Worm (Caenorhabditis elegans) whole organism, L4 larva: ENCODE results near the gene mks-5.

ENCODE experiments used
- D1046.2 ChIP-seq: fragments of 200-800 bp; sonication (Bioruptor generic); IDR thresholded peaks from 2 replicates; pipeline ENCODE4 v1.3.6; 2022; ENCODE audit warnings: missing genetic modification characterization, missing compliant biosample characterization
- F26F4.8 ChIP-seq: fragments of 200-800 bp; sonication (Bioruptor generic); conservative IDR thresholded peaks from 2 replicates; pipeline ENCODE4 v1.3.6; 2022; ENCODE audit warnings: missing genetic modification characterization, missing compliant biosample characterization
- F44E2.7 ChIP-seq: fragments of 200-800 bp; sonication (Bioruptor generic); IDR thresholded peaks from 2 replicates; pipeline ENCODE4 v2.1.2; 2022; ENCODE audit warnings: missing genetic modification characterization, missing compliant biosample characterization
- F49E8.2 ChIP-seq: sonication (generic microtip); optimal IDR thresholded peaks from 2 replicates; lab custom pipeline; 2016; ENCODE audit warnings: missing compliant biosample characterization, mild to moderate bottlenecking, missing genetic modification characterization, borderline replicate concordance
- T20F7.1 ChIP-seq: fragments of 200-800 bp; sonication (Bioruptor generic); optimal IDR thresholded peaks from 2 replicates; lab custom pipeline; 2018; ENCODE audit warnings: mild to moderate bottlenecking, missing genetic modification characterization, missing compliant biosample characterization
- ZK337.2 ChIP-seq: fragments of 200-800 bp; sonication (Bioruptor generic); IDR thresholded peaks from 2 replicates; pipeline ENCODE4 v1.3.6; 2022; ENCODE audit warnings: missing genetic modification reagents, missing genetic modification characterization, missing compliant biosample characterization
- aha-1 ChIP-seq: fragments of 150-350 bp; peaks from one replicate; lab custom pipeline; 2014; ENCODE audit warnings: missing biosample characterization, missing genetic modification characterization
- ceh-44 ChIP-seq: fragments of 200-800 bp; sonication (Bioruptor generic); IDR thresholded peaks from 2 replicates; pipeline ENCODE4 v1.3.6; 2022; ENCODE audit warnings: missing genetic modification reagents, missing genetic modification characterization, missing compliant biosample characterization
- ces-1 ChIP-seq: fragments of 150-350 bp; sonication (generic microtip); optimal IDR thresholded peaks from 4 replicates; lab custom pipeline; 2014; ENCODE audit warnings: missing biosample characterization, missing genetic modification reagents, missing genetic modification characterization
- ctbp-1 ChIP-seq: fragments of 200-800 bp; sonication (Bioruptor generic); IDR thresholded peaks from 2 replicates; pipeline ENCODE4 v1.3.6; 2022; ENCODE audit warnings: missing genetic modification reagents, missing genetic modification characterization, missing compliant biosample characterization
- daf-16 ChIP-seq, 3 experiments: sonication (generic microtip); optimal IDR thresholded peaks; 2 replicates each; lab custom pipeline; 2016 to 2017; ENCODE audit warnings: missing genetic modification characterization in 3 of 3, missing genetic modification reagents in 3 of 3, mild to moderate bottlenecking in 2 of 3, missing compliant biosample characterization in 2 of 3, missing biosample characterization in 1 of 3, moderate library complexity in 1 of 3
- dmd-6 ChIP-seq: fragments of 200-800 bp; sonication (Bioruptor generic); IDR thresholded peaks from 2 replicates; pipeline ENCODE4 v1.3.6; 2022; ENCODE audit warnings: missing genetic modification reagents, missing genetic modification characterization, missing compliant biosample characterization
- hif-1 ChIP-seq, 2 experiments: sonication (generic microtip); optimal IDR thresholded peaks; 2 replicates each; lab custom pipeline; 2016 to 2017; ENCODE audit warnings: missing compliant biosample characterization in 2 of 2, missing genetic modification characterization in 2 of 2, missing genetic modification reagents in 2 of 2, missing genotype in 2 of 2, mild to moderate bottlenecking in 1 of 2
- hlh-11 ChIP-seq: fragments of 200-800 bp; sonication (Bioruptor generic); optimal IDR thresholded peaks from 2 replicates; lab custom pipeline; 2018; ENCODE audit warnings: mild to moderate bottlenecking, missing genetic modification characterization, missing compliant biosample characterization
- hlh-30 ChIP-seq: sonication (generic microtip); optimal IDR thresholded peaks from 2 replicates; lab custom pipeline; 2017; ENCODE audit warnings: antibody characterized with exemption, mild to moderate bottlenecking, missing genetic modification characterization, missing compliant biosample characterization; ENCODE audit not compliant: insufficient read depth
- lin-1 ChIP-seq: fragments of 200-800 bp; sonication (Bioruptor generic); IDR thresholded peaks from 2 replicates; pipeline ENCODE4 v1.3.6; 2022; ENCODE audit warnings: missing genetic modification reagents, missing genetic modification characterization, missing compliant biosample characterization
- lin-38 ChIP-seq: fragments of 200-800 bp; sonication (Bioruptor generic); IDR thresholded peaks from 2 replicates; pipeline ENCODE4 v1.3.6; 2022; ENCODE audit warnings: missing genetic modification reagents, missing genetic modification characterization, missing compliant biosample characterization
- lin-39 ChIP-seq: fragments of 150-350 bp; optimal IDR thresholded peaks from 2 replicates; lab custom pipeline; 2014; ENCODE audit warnings: missing biosample characterization, missing genetic modification reagents, missing genetic modification characterization
- madf-5 ChIP-seq, 2 experiments: fragments of 200-800 bp; sonication (Bioruptor generic); IDR thresholded peaks; 2 replicates each; pipeline ENCODE4 v1.3.6; 2022; ENCODE audit warnings: missing compliant biosample characterization in 2 of 2, missing genetic modification characterization in 2 of 2
- madf-9 ChIP-seq: fragments of 200-800 bp; sonication (Bioruptor generic); conservative IDR thresholded peaks from 2 replicates; pipeline ENCODE4 v1.3.6; 2022; ENCODE audit warnings: missing genetic modification reagents, missing genetic modification characterization, missing compliant biosample characterization
- mdl-1 ChIP-seq, 2 experiments: fragments of 150-350 bp in 1 of 2; sonication (generic microtip) in 1 of 2; optimal IDR thresholded peaks; 2 replicates each; lab custom pipeline; 2014 to 2017; ENCODE audit warnings: missing biosample characterization in 2 of 2, missing genetic modification characterization in 2 of 2
- mxl-3 ChIP-seq: fragments of 200-800 bp; sonication (Bioruptor generic); optimal IDR thresholded peaks from 2 replicates; lab custom pipeline; 2018; ENCODE audit warnings: mild to moderate bottlenecking, missing genetic modification characterization, missing compliant biosample characterization
- nhr-10 ChIP-seq: fragments of 150-350 bp; optimal IDR thresholded peaks from 2 replicates; lab custom pipeline; 2014; ENCODE audit warnings: missing biosample characterization, missing genetic modification characterization
- nhr-111 ChIP-seq: fragments of 200-800 bp; sonication (Bioruptor generic); optimal IDR thresholded peaks from 2 replicates; lab custom pipeline; 2018; ENCODE audit warnings: mild to moderate bottlenecking, missing genetic modification characterization, missing compliant biosample characterization
- nhr-237 ChIP-seq: sonication (generic microtip); optimal IDR thresholded peaks from 2 replicates; lab custom pipeline; 2017; ENCODE audit warnings: missing biosample characterization, missing genetic modification characterization
- nhr-25 ChIP-seq: sonication (generic microtip); optimal IDR thresholded peaks from 2 replicates; lab custom pipeline; 2017; ENCODE audit warnings: missing genetic modification characterization, mild to moderate bottlenecking, missing compliant biosample characterization, antibody characterized with exemption, moderate library complexity, borderline replicate concordance; ENCODE audit not compliant: insufficient read depth
- nhr-28 ChIP-seq: fragments of 150-350 bp; optimal IDR thresholded peaks from 2 replicates; lab custom pipeline; 2014; ENCODE audit warnings: missing biosample characterization, missing genetic modification characterization
- nhr-42 ChIP-seq: fragments of 200-800 bp; sonication (Bioruptor generic); IDR thresholded peaks from 2 replicates; pipeline ENCODE4 v1.3.6; 2022; ENCODE audit warnings: missing genetic modification characterization, missing compliant biosample characterization
- nhr-48 ChIP-seq: sonication (generic microtip); optimal IDR thresholded peaks from 2 replicates; lab custom pipeline; 2016; ENCODE audit warnings: mild to moderate bottlenecking, missing genetic modification characterization, missing compliant biosample characterization
- nhr-6 ChIP-seq: fragments of 150-350 bp; optimal IDR thresholded peaks from 2 replicates; lab custom pipeline; 2014; ENCODE audit warnings: missing biosample characterization, missing genetic modification characterization
- nhr-76 ChIP-seq: fragments of 150-350 bp; optimal IDR thresholded peaks from 2 replicates; lab custom pipeline; 2014; ENCODE audit warnings: missing biosample characterization, missing genetic modification characterization
- php-3 ChIP-seq: fragments of 200-800 bp; sonication (Bioruptor generic); IDR thresholded peaks from 2 replicates; pipeline ENCODE4 v1.3.6; 2022; ENCODE audit warnings: missing genetic modification reagents, missing genetic modification characterization, missing compliant biosample characterization
- pqm-1 ChIP-seq: sonication (generic microtip); optimal IDR thresholded peaks from 2 replicates; lab custom pipeline; 2017; ENCODE audit warnings: missing biosample characterization, missing genetic modification characterization
- sdz-12 ChIP-seq: fragments of 200-800 bp; sonication (Bioruptor generic); optimal IDR thresholded peaks from 2 replicates; lab custom pipeline; 2018; ENCODE audit warnings: mild to moderate bottlenecking, missing genetic modification characterization, missing compliant biosample characterization
- set-16 ChIP-seq: fragments of 200-800 bp; sonication (Bioruptor generic); IDR thresholded peaks from 2 replicates; pipeline ENCODE4 v1.3.6; 2022; ENCODE audit warnings: missing genetic modification reagents, missing genetic modification characterization, missing compliant biosample characterization
- unc-130 ChIP-seq: sonication (generic microtip); optimal IDR thresholded peaks from 2 replicates; lab custom pipeline; 2016; ENCODE audit warnings: missing genetic modification reagents, missing genetic modification characterization, missing compliant biosample characterization
- unc-62 ChIP-seq, 3 experiments: fragments of 150-350 bp in 1 of 3; sonication (generic microtip); optimal IDR thresholded peaks in 2 of 3; peaks in 1 of 3; 1 replicate in 1 of 3; 2 replicates in 2 of 3; lab custom pipeline; 2014 to 2017; ENCODE audit warnings: missing biosample characterization in 3 of 3, missing genetic modification characterization in 3 of 3, missing genetic modification reagents in 3 of 3, missing genotype in 1 of 3
- zfp-3 ChIP-seq: fragments of 200-800 bp; sonication (Bioruptor generic); conservative IDR thresholded peaks from 2 replicates; pipeline ENCODE4 v1.3.6; 2022; ENCODE audit warnings: missing genetic modification reagents, missing genetic modification characterization, missing compliant biosample characterization

The mks-5 gene

ce11 chrII:10684954-10685353, 35.1 kb upstream of the mks-5 start:
- TF ChIP-seq aha-1 (tag; lab: Kevin White, UChicago) (peak; percentile 91), F49E8.2 (tag; lab: Kevin White, UChicago) (no peak)
- TF ChIP-seq, all 104 proteins: peak for 1

ce11 chrII:10693655-10694054, 26.4 kb upstream of the mks-5 start, which contains the start of gene gbh-1:
TSS of gene gbh-1 (minus strand) at chrII:10693803.
- TF ChIP-seq hlh-11, result peak; percentile 59
- TF ChIP-seq mdl-1 (tag; optimal IDR thresholded peaks at IDR 0.05; lab: Kevin White, UChicago), result peak in 1 of 2 experiments; percentile 73
- no peak for TF ChIP-seq sdz-12 (GFP tag; lab: Kevin White, UChicago)
- no peak for TF ChIP-seq F26F4.8 (GFP tag; lab: Robert Waterston, UW)
- no peak for TF ChIP-seq nhr-111
- no peak for TF ChIP-seq unc-130 (GFP tag; lab: Kevin White, UChicago)
- TF ChIP-seq mxl-3, result peak; percentile 50
- TF ChIP-seq nhr-48 (tag; lab: Kevin White, UChicago), result peak; percentile 32
- no peak for TF ChIP-seq set-16 (GFP tag; lab: Robert Waterston, UW)
- TF ChIP-seq madf-9 (GFP tag; lab: Robert Waterston, UW), result peak; percentile 73
- TF ChIP-seq daf-16 (GFP tag; optimal IDR thresholded peaks at IDR 0.05; lab: Kevin White, UChicago), result no peak
- peak; percentile 31 for TF ChIP-seq daf-16 (tag; optimal IDR thresholded peaks at IDR 0.05; lab: Kevin White, UChicago)
- TF ChIP-seq nhr-28, result peak; percentile 99
- peak in 1 of 2 experiments; percentile 73 for TF ChIP-seq hif-1 (tag; optimal IDR thresholded peaks at IDR 0.05; lab: Kevin White, UChicago)
- no peak; the same call in 1 of the 2 replicates for TF ChIP-seq dmd-6 (GFP tag; lab: Robert Waterston, UW)
- 0 out of 2 replicates have a peak, but pooled peaks have one; percentile 22 for TF ChIP-seq php-3 (GFP tag; lab: Robert Waterston, UW)
- no peak for TF ChIP-seq F44E2.7 (GFP tag; lab: Robert Waterston, UW)

ce11 chrII:10694713-10695112, 25.3 kb upstream of the mks-5 start, which contains the start of gene lgc-57:
TSS of gene lgc-57 (plus strand) at chrII:10695013.
- no peak for TF ChIP-seq ctbp-1 (GFP tag; lab: Robert Waterston, UW)
- TF ChIP-seq zfp-3 (GFP tag; lab: Robert Waterston, UW), result no peak
- TF ChIP-seq lin-1, result no peak
- no peak for TF ChIP-seq lin-38 (GFP tag; lab: Robert Waterston, UW)
- no peak for TF ChIP-seq unc-130 (GFP tag; lab: Kevin White, UChicago)
- TF ChIP-seq ZK337.2 (GFP tag; lab: Robert Waterston, UW), result no peak
- TF ChIP-seq, all 104 proteins: peak for 0

ce11 chrII:10696060-10696459, 24.0 kb upstream of the mks-5 start:
- TF ChIP-seq ces-1 (GFP tag; lab: Kevin White, UChicago) (peak; percentile 60), ZK337.2 (GFP tag; lab: Robert Waterston, UW) (no peak)

- TF ChIP-seq nhr-6 (tag; lab: Kevin White, UChicago) (no peak), F26F4.8 (GFP tag; lab: Robert Waterston, UW) (no peak), unc-62 (GFP tag; optimal IDR thresholded peaks at IDR 0.05 in 1 of 2; lab: Kevin White, UChicago) (peak in 1 of 2 experiments; percentile 82), unc-62 (tag; optimal IDR thresholded peaks at IDR 0.05; lab: Kevin White, UChicago) (no peak), ctbp-1 (GFP tag; lab: Robert Waterston, UW) (no peak), ceh-44 (GFP tag; lab: Robert Waterston, UW) (no peak), madf-5 (GFP tag; IDR thresholded peaks at IDR 0.05; lab: Robert Waterston, UW) (no peak), nhr-76 (tag; lab: Kevin White, UChicago) (no peak), D1046.2 (GFP tag; lab: Robert Waterston, UW) (0 out of 2 replicates have a peak, but pooled peaks have one; percentile 10), lin-1 (no peak), pqm-1 (tag; lab: Kevin White, UChicago) (no peak), set-16 (GFP tag; lab: Robert Waterston, UW) (peak; percentile 91), nhr-237 (no peak), nhr-10 (no peak), F44E2.7 (GFP tag; lab: Robert Waterston, UW) (no peak), hlh-30 (tag; lab: Kevin White, UChicago) (no peak), ces-1 (GFP tag; lab: Kevin White, UChicago) (no peak), T20F7.1 (GFP tag; lab: Kevin White, UChicago) (no peak), nhr-25 (tag; lab: Kevin White, UChicago) (no peak), lin-39 (tag; lab: Kevin White, UChicago) (no peak), nhr-42 (GFP tag; lab: Robert Waterston, UW) (no peak)
Observed at ce11 chrII:10703594-10704384, 16.2 kb upstream of the mks-5 start, which contains the start of gene col-79. TSS of gene col-79 (plus strand) at chrII:10703613.
